Worm (Caenorhabditis elegans): ENCODE data around the gene twk-18.

- no peak for TF ChIP-seq zfp-2 (tag; optimal IDR thresholded peaks at IDR 0.05)
- TF ChIP-seq aha-1 (tag) = no peak
- no peak for TF ChIP-seq ama-1 (optimal IDR thresholded peaks at IDR 0.05)
- no peak for TF ChIP-seq jun-1 (tag; optimal IDR thresholded peaks at IDR 0.05)
- no peak for TF ChIP-seq ZK546.5 (tag; optimal IDR thresholded peaks at IDR 0.05)
- TF ChIP-seq aly-2 (tag; optimal IDR thresholded peaks at IDR 0.05) = no peak
- no peak for TF ChIP-seq unc-130 (GFP tag; optimal IDR thresholded peaks at IDR 0.05)
- no peak for TF ChIP-seq mdl-1 (tag; optimal IDR thresholded peaks at IDR 0.05)
- no peak for TF ChIP-seq pqm-1 (tag; optimal IDR thresholded peaks at IDR 0.05)
- TF ChIP-seq nhr-76 (tag; optimal IDR thresholded peaks at IDR 0.05) = no peak
- TF ChIP-seq daf-16 (GFP tag; optimal IDR thresholded peaks at IDR 0.05) = no peak
- no peak for TF ChIP-seq daf-16 (tag; optimal IDR thresholded peaks at IDR 0.05)
- no peak for TF ChIP-seq lin-13 (GFP tag; optimal IDR thresholded peaks at IDR 0.05)
These were observed 37.6 kb downstream of the twk-18 start for ce11 chrX:9025484-9025883.
